Fruit fly (Drosophila melanogaster): ENCODE results near the gene kar.

The kar gene

DNA sequence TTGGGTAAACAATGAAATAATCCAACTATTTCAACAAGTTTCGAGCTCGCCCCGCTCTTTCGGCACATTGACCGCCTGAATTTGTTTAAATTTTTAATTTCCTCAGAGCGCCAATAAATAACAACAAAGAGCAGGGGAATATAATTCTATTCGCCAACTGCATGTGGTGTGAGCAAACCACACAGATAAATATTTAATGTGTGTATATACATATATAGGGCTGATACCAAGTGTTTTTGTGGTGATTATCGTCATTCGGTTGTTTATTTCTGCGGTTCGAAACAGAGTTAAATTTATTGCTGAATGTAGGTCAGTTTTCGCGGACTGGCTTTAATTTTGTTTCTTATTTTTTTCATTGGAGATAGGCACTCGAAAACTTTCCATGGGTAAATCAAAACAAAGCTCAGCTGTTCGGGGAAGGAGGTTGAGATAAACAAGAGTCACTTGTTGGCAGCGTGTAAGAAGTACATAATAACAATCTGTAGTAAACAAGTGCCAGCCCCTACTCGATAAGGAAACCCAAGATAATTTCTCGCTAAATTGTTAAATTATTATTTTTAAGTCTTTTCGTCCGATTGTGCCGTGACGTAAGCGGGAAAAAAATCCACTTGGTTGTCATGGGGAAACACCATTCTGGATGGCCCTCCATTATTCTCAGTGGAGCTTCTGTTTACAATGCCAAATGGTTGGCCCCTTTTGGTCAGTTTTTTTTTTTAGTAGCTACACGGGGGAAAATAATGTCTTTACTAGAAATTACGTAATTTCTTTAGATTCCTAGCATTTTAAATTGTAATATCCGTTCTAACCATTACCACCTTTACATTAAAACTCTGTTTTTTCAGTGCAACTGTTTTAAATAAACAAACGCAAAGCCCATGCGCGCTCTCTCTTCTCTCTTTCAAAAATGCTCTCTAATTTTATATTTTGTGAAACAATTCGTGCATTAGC lies 28.7 kb upstream of the kar start (continued):
- TF ChIP-seq esg (GFP tag; conservative IDR thresholded peaks at IDR 0.05), result peak; percentile 31; the same call in 1 of the 2 replicates
- TF ChIP-seq CG1832 (GFP tag; optimal IDR thresholded peaks at IDR 0.05), result no peak
- no peak; the same call in 1 of the 3 replicates for TF ChIP-seq CG17361 (GFP tag; IDR thresholded peaks at IDR 0.05)
- TF ChIP-seq Optix (GFP tag; IDR thresholded peaks at IDR 0.05), result no peak
- TF ChIP-seq exex (tag; optimal IDR thresholded peaks at IDR 0.05), result peak; percentile 63
- TF ChIP-seq kah (GFP tag; optimal IDR thresholded peaks at IDR 0.05), result no peak
- no peak for TF ChIP-seq CG11093 (GFP tag; IDR thresholded peaks at IDR 0.05)
- TF ChIP-seq run (tag; optimal IDR thresholded peaks at IDR 0.05), result peak; percentile 25
- no peak for TF ChIP-seq Ets97D (GFP tag; optimal IDR thresholded peaks at IDR 0.05)
- no peak for TF ChIP-seq usp (GFP tag; optimal IDR thresholded peaks at IDR 0.05)
- TF ChIP-seq lilli (GFP tag; optimal IDR thresholded peaks at IDR 0.05), result peak; percentile 71
- peak; percentile 71 for TF ChIP-seq CG2889 (GFP tag; IDR thresholded peaks at IDR 0.05)
- TF ChIP-seq CG3163 (GFP tag; optimal IDR thresholded peaks at IDR 0.05), result peak; percentile 27
- TF ChIP-seq CG6272 (GFP tag; IDR thresholded peaks at IDR 0.05), result peak; percentile 42
- no peak for TF ChIP-seq CG30431 (GFP tag; optimal IDR thresholded peaks at IDR 0.05)
- no peak for TF ChIP-seq Spps (tag; optimal IDR thresholded peaks at IDR 0.05)
- TF ChIP-seq luna (GFP tag; optimal IDR thresholded peaks at IDR 0.05), result peak; percentile 41
- peak; percentile 38 for TF ChIP-seq HLH54F (GFP tag; optimal IDR thresholded peaks at IDR 0.05)
- TF ChIP-seq CG3726 (GFP tag; IDR thresholded peaks at IDR 0.05), result peak; percentile 74; the same call in 2 of the 3 replicates
- peak; percentile 56 for TF ChIP-seq CG3847 (GFP tag; IDR thresholded peaks at IDR 0.05)
- TF ChIP-seq CG33213 (GFP tag; optimal IDR thresholded peaks at IDR 0.05), result no peak
- no peak for TF ChIP-seq Doc3 (GFP tag; IDR thresholded peaks at IDR 0.05; ENCODE audit: partially characterized antibody)
- TF ChIP-seq wek (GFP tag; optimal IDR thresholded peaks at IDR 0.05), result peak; percentile 22
- no peak for TF ChIP-seq CG6791 (GFP tag; IDR thresholded peaks at IDR 0.05; ENCODE audit: partially characterized antibody)
- peak; percentile 39 for TF ChIP-seq grau (tag; optimal IDR thresholded peaks at IDR 0.05)
- peak; percentile 50 for TF ChIP-seq CG6813 (GFP tag; optimal IDR thresholded peaks at IDR 0.05)
- TF ChIP-seq CG6254 (GFP tag; optimal IDR thresholded peaks at IDR 0.05), result no peak
- no peak for TF ChIP-seq prd (optimal IDR thresholded peaks at IDR 0.05)
- peak; percentile 70 for TF ChIP-seq prd (GFP tag; IDR thresholded peaks at IDR 0.05)
- TF ChIP-seq schlank (tag; optimal IDR thresholded peaks at IDR 0.05), result no peak
- TF ChIP-seq ATbp (GFP tag; optimal IDR thresholded peaks at IDR 0.05), result peak; percentile 52
- TF ChIP-seq Aef1 (GFP tag; IDR thresholded peaks at IDR 0.05), result peak; percentile 49; the same call in 2 of the 3 replicates
- TF ChIP-seq CG7839 (tag; optimal IDR thresholded peaks at IDR 0.05), result peak; percentile 61
- no peak for TF ChIP-seq CG3065 (GFP tag; optimal IDR thresholded peaks at IDR 0.05)
- TF ChIP-seq ase (GFP tag; IDR thresholded peaks at IDR 0.05), result peak; percentile 56; the same call in 2 of the 3 replicates
- TF ChIP-seq Drgx (GFP tag; IDR thresholded peaks at IDR 0.05), result peak; percentile 68
- peak; percentile 42 for TF ChIP-seq maf-S (GFP tag; optimal IDR thresholded peaks at IDR 0.05)
- TF ChIP-seq insv (GFP tag; optimal IDR thresholded peaks at IDR 0.05), result no peak
- no peak for TF ChIP-seq Kr (GFP tag; optimal IDR thresholded peaks at IDR 0.05)
- peak; percentile 1 for TF ChIP-seq CG14710 (tag; optimal IDR thresholded peaks at IDR 0.05)
- TF ChIP-seq HmgZ (tag; optimal IDR thresholded peaks at IDR 0.05), result peak; percentile 17
- no peak for TF ChIP-seq CG17186 (GFP tag; optimal IDR thresholded peaks at IDR 0.05)
- TF ChIP-seq CG33557 (GFP tag; optimal IDR thresholded peaks at IDR 0.05), result no peak
- peak; percentile 51 for TF ChIP-seq pho (GFP tag; optimal IDR thresholded peaks at IDR 0.05)
- TF ChIP-seq CG8290 (GFP tag; optimal IDR thresholded peaks at IDR 0.05), result no peak
- no peak for TF ChIP-seq CG8290 (tag; optimal IDR thresholded peaks at IDR 0.05)
- TF ChIP-seq Hand (GFP tag; optimal IDR thresholded peaks at IDR 0.05), result peak; percentile 54
- no peak for TF ChIP-seq cas (GFP tag; IDR thresholded peaks at IDR 0.05)
- TF ChIP-seq CG10959 (GFP tag; IDR thresholded peaks at IDR 0.05), result no peak
- TF ChIP-seq wor (GFP tag; IDR thresholded peaks at IDR 0.05), result no peak
